Worm (Caenorhabditis elegans): ENCODE data around the gene ced-10.

Gene ced-10

ce11 chrIV:3520374-3520773 lies 11.0 kb upstream of the ced-10 start:
- TF ChIP-seq daf-19 (GFP tag; conservative IDR thresholded peaks at IDR 0.05) = no peak
- peak in 1 of 2 experiments; percentile 30 for TF ChIP-seq lsy-2 (tag; optimal IDR thresholded peaks at IDR 0.05)
- no peak for TF ChIP-seq fos-1 (tag; optimal IDR thresholded peaks at IDR 0.05)
- peak; percentile 44 for TF ChIP-seq nhr-11 (tag; optimal IDR thresholded peaks at IDR 0.05)

- TF ChIP-seq madf-5 (GFP tag; IDR thresholded peaks at IDR 0.05) = no peak
- no peak for TF ChIP-seq unc-39 (tag; optimal IDR thresholded peaks at IDR 0.05)
- no peak for TF ChIP-seq lir-3 (tag; optimal IDR thresholded peaks at IDR 0.05)
- TF ChIP-seq ZK546.5 (tag; optimal IDR thresholded peaks at IDR 0.05) = no peak
- TF ChIP-seq pha-4 (GFP tag; IDR thresholded peaks at IDR 0.05) = no peak
- TF ChIP-seq pha-4 (tag; optimal IDR thresholded peaks at IDR 0.05) = no peak
- no peak for TF ChIP-seq nhr-41 (GFP tag; IDR thresholded peaks at IDR 0.05)
- no peak for TF ChIP-seq nhr-10 (tag; optimal IDR thresholded peaks at IDR 0.05)
- no peak for TF ChIP-seq nhr-25 (tag; optimal IDR thresholded peaks at IDR 0.05; ENCODE audit: borderline replicate concordance, insufficient read depth)
- no peak for TF ChIP-seq lin-29 (GFP tag; IDR thresholded peaks at IDR 0.05)
- no peak for TF ChIP-seq spr-3 (GFP tag; optimal IDR thresholded peaks at IDR 0.05)
- no peak for TF ChIP-seq daf-16 (GFP tag; optimal IDR thresholded peaks at IDR 0.05)
- TF ChIP-seq daf-16 (tag; optimal IDR thresholded peaks at IDR 0.05) = no peak
- TF ChIP-seq sdz-12 (GFP tag; optimal IDR thresholded peaks at IDR 0.05) = no peak
- TF ChIP-seq nhr-77 (tag; optimal IDR thresholded peaks at IDR 0.05) = no peak
- TF ChIP-seq jun-1 (tag; optimal IDR thresholded peaks at IDR 0.05) = no peak
- TF ChIP-seq fos-1 (tag; optimal IDR thresholded peaks at IDR 0.05) = no peak
- no peak for TF ChIP-seq Y105C5A.15 (GFP tag; IDR thresholded peaks at IDR 0.05)
- TF ChIP-seq lin-15B (tag; optimal IDR thresholded peaks at IDR 0.05) = no peak
- no peak for TF ChIP-seq nhr-11 (tag; optimal IDR thresholded peaks at IDR 0.05)
- TF ChIP-seq mep-1 (tag; optimal IDR thresholded peaks at IDR 0.05) = no peak
- TF ChIP-seq aha-1 (tag) = peak; percentile 63
- no peak for TF ChIP-seq Y5F2A.4 (GFP tag; optimal IDR thresholded peaks at IDR 0.05)
- no peak for TF ChIP-seq ctbp-1 (GFP tag; IDR thresholded peaks at IDR 0.05)
- TF ChIP-seq mes-2 (tag; optimal IDR thresholded peaks at IDR 0.05; ENCODE audit: poor library complexity, severe bottlenecking) = peak; percentile 43
- no peak for TF ChIP-seq unc-130 (GFP tag; optimal IDR thresholded peaks at IDR 0.05)
- no peak for TF ChIP-seq attf-4 (tag; optimal IDR thresholded peaks at IDR 0.05)
- no peak for TF ChIP-seq Y75B8A.6 (GFP tag; IDR thresholded peaks at IDR 0.05)
- TF ChIP-seq gei-8 (GFP tag; optimal IDR thresholded peaks at IDR 0.05) = no peak
- TF ChIP-seq lin-39 (tag; optimal IDR thresholded peaks at IDR 0.05) = no peak
- no peak for TF ChIP-seq dve-1 (tag; optimal IDR thresholded peaks at IDR 0.05; ENCODE audit: insufficient read depth)
- TF ChIP-seq daf-19 (GFP tag; conservative IDR thresholded peaks at IDR 0.05) = no peak
- TF ChIP-seq lim-7 (GFP tag; IDR thresholded peaks at IDR 0.05) = no peak
- TF ChIP-seq hif-1 (tag; optimal IDR thresholded peaks at IDR 0.05) = no peak
- TF ChIP-seq zip-2 (tag; optimal IDR thresholded peaks at IDR 0.05) = no peak
- no peak for TF ChIP-seq zip-11 (GFP tag; IDR thresholded peaks at IDR 0.05)
- TF ChIP-seq egl-27 (tag; optimal IDR thresholded peaks at IDR 0.05) = no peak
- no peak for TF ChIP-seq ces-1 (GFP tag; optimal IDR thresholded peaks at IDR 0.05)
- TF ChIP-seq R02D3.7 (tag; optimal IDR thresholded peaks at IDR 0.05) = no peak
- 0 out of 2 replicates have a peak, but pooled peaks have one; percentile 40 for TF ChIP-seq set-16 (GFP tag; IDR thresholded peaks at IDR 0.05)
- TF ChIP-seq vab-7 (GFP tag; IDR thresholded peaks at IDR 0.05) = no peak
- no peak for TF ChIP-seq F10B5.3 (tag; optimal IDR thresholded peaks at IDR 0.05)
- TF ChIP-seq arid-1 (GFP tag; conservative IDR thresholded peaks at IDR 0.05) = no peak
- 0 out of 2 replicates have a peak, but pooled peaks have one; percentile 12 for TF ChIP-seq lin-1 (GFP tag; IDR thresholded peaks at IDR 0.05)
- TF ChIP-seq fkh-10 (GFP tag; optimal IDR thresholded peaks at IDR 0.05) = peak; percentile 33
- no peak for TF ChIP-seq dmd-9 (GFP tag; IDR thresholded peaks at IDR 0.05)
- no peak for TF ChIP-seq mxl-2 (GFP tag; conservative IDR thresholded peaks at IDR 0.05)
- TF ChIP-seq rbr-2 (tag; optimal IDR thresholded peaks at IDR 0.05) = peak; percentile 36
- no peak for TF ChIP-seq T26A8.4 (GFP tag; IDR thresholded peaks at IDR 0.05)
Measured at ce11 chrIV:3519352-3519751, 10.0 kb upstream of the ced-10 start.
